Worm (Caenorhabditis elegans): ENCODE measurements around the gene ZK177.1.

DNA sequence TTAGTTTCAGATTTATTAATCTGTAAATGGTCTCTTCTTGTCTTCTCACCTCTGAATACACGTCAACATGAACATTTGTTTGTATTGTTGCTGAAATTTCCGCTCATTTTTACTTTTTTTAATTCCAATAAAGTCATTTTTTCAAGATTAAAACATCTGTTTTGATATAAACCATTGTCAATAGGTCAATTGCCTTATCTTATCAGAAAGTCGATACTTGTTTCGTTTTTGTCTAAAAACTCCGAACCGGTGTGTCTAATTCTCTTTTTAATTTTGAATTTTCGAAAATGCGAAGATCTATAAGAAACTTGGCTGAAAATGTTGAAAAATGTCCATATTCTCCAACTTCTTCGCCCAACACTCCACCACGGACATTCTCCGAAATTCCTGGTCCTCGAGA is 24.2 kb upstream of the ZK177.1 start, which contains the start of gene cyp-44A1:
- no peak for TF ChIP-seq nhr-71 (tag; optimal IDR thresholded peaks at IDR 0.05)
- no peak for TF ChIP-seq jun-1 (tag; optimal IDR thresholded peaks at IDR 0.05)
